Fruit fly (Drosophila melanogaster) S2 (cell line): ENCODE measurements around the gene ltl.

ENCODE experiments used
- CG8478 ChIP-seq: fragments of >200 bp; optimal IDR thresholded peaks from 2 replicates; lab custom pipeline; 2018
- CTCF ChIP-seq, 2 experiments: fragments of >200 bp; optimal IDR thresholded peaks; 2 replicates each; lab custom pipeline; 2018

DNA sequence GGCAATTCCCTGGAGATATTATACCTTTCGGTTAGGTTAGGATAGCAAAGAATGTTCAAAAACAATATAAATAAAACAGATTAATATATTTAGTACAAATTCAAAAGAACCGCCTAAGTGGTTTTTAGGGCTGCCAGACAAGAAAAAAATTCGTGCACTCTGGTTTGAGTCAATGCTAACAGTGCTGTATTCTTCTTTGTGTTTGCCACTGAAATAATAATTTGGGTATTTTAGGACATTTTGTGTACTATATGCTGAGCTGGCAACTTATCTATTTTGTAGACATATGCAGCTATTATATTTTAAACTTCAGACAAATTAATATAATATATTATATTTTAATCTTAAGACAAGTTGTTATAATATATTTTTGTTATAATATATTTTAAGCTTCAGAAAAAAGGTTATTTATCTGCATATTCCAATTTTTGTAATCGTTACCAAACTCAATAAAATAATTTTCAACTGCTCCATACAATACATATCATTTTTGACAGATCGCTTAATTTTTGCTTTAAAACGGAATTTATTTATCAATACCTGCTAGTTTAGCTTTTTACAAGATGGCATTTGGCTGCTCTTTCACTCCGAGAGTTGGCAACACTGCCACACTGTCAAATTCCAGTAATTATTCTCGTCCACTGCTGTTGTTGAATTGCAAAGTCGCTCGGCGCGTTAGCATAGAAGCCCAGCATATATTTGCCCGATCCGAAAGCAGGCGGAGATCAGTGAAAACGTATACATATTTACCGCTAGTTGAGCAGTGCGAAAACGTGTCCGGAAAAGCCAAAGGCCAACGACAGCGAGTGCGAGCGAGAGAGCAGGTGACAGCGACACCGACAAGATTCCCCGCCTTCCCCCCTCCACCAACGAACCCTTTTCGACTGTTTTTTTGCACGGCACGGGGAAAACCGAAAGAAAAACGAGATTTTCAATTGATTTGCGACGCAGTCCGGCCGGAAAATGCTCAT is 8.1 kb upstream of the ltl start, which contains the start of gene CG7546:
- TF ChIP-seq CG8478 (lab: Kevin White, UChicago) = no peak
- peak in 1 of 2 experiments; percentile 49 for TF ChIP-seq CTCF (optimal IDR thresholded peaks at IDR 0.05; lab: Kevin White, UChicago)
